Worm (Caenorhabditis elegans) whole organism, L4 larva: Measurements from ENCODE around the gene F46C5.10.

ENCODE experiments used
- ZK546.5 ChIP-seq, 2 experiments: sonication (generic microtip); optimal IDR thresholded peaks; 2 replicates each; lab custom pipeline; 2017; ENCODE audit warnings: missing biosample characterization in 2 of 2, missing genetic modification characterization in 2 of 2
- ama-1 ChIP-seq: fragments of 150-350 bp; optimal IDR thresholded peaks from 2 replicates; lab custom pipeline; 2014; ENCODE audit warnings: inconsistent platforms, mixed read lengths
- ctbp-1 ChIP-seq: fragments of 200-800 bp; sonication (Bioruptor generic); IDR thresholded peaks from 2 replicates; pipeline ENCODE4 v1.3.6; 2022; ENCODE audit warnings: missing genetic modification reagents, missing genetic modification characterization, missing compliant biosample characterization
- daf-12 ChIP-seq: fragments of 150-350 bp; optimal IDR thresholded peaks from 2 replicates; lab custom pipeline; 2014; ENCODE audit warnings: missing biosample characterization, missing genetic modification reagents, missing genetic modification characterization
- dpl-1 ChIP-seq: fragments of 150-350 bp; optimal IDR thresholded peaks from 2 replicates; lab custom pipeline; 2014; ENCODE audit warnings: missing biosample characterization, missing genetic modification reagents, missing genetic modification characterization
- mdl-1 ChIP-seq, 2 experiments: fragments of 150-350 bp in 1 of 2; sonication (generic microtip) in 1 of 2; optimal IDR thresholded peaks; 2 replicates each; lab custom pipeline; 2014 to 2017; ENCODE audit warnings: missing biosample characterization in 2 of 2, missing genetic modification characterization in 2 of 2
- mep-1 ChIP-seq: fragments of 150-350 bp; sonication (generic microtip); optimal IDR thresholded peaks from 3 replicates; lab custom pipeline; 2014; ENCODE audit warnings: missing biosample characterization, missing genetic modification characterization
- nhr-102 ChIP-seq: sonication (generic microtip); optimal IDR thresholded peaks from 2 replicates; lab custom pipeline; 2016; ENCODE audit warnings: mild to moderate bottlenecking, missing genetic modification characterization, moderate library complexity, missing compliant biosample characterization
- nhr-28 ChIP-seq: fragments of 150-350 bp; optimal IDR thresholded peaks from 2 replicates; lab custom pipeline; 2014; ENCODE audit warnings: missing biosample characterization, missing genetic modification characterization
- nhr-76 ChIP-seq: fragments of 150-350 bp; optimal IDR thresholded peaks from 2 replicates; lab custom pipeline; 2014; ENCODE audit warnings: missing biosample characterization, missing genetic modification characterization
- pqm-1 ChIP-seq: sonication (generic microtip); optimal IDR thresholded peaks from 2 replicates; lab custom pipeline; 2017; ENCODE audit warnings: missing biosample characterization, missing genetic modification characterization
- unc-62 ChIP-seq, 3 experiments: fragments of 150-350 bp in 1 of 3; sonication (generic microtip); optimal IDR thresholded peaks in 2 of 3; peaks in 1 of 3; 1 replicate in 1 of 3; 2 replicates in 2 of 3; lab custom pipeline; 2014 to 2017; ENCODE audit warnings: missing biosample characterization in 3 of 3, missing genetic modification characterization in 3 of 3, missing genetic modification reagents in 3 of 3, missing genotype in 1 of 3
- zag-1 ChIP-seq: fragments of 150-350 bp; optimal IDR thresholded peaks from 2 replicates; lab custom pipeline; 2014; ENCODE audit warnings: missing biosample characterization, missing genetic modification characterization
- ztf-11 ChIP-seq: fragments of 150-350 bp; optimal IDR thresholded peaks from 2 replicates; lab custom pipeline; 2014; ENCODE audit warnings: missing biosample characterization, missing genetic modification characterization

DNA sequence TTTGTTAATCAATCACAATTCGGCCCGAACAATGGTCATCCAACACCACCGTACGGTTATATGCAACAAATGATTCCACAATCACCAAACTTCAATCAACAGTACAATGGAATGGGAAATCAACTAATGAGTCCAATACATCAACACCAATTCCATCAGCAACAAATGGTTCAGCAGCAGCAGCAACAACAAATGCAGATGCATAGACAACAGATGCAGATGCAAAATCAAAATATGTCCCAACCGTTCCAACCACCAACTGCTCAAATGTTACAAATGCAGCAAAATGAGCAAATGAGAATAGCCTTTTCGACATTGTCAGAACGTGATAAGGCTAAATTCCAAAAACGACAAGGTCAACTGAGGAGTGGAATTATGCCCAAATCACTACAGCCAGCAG is 42.3 kb downstream of the F46C5.10 start:
- TF ChIP-seq ctbp-1 (GFP tag; lab: Robert Waterston, UW) (no peak), unc-62 (GFP tag; optimal IDR thresholded peaks at IDR 0.05 in 1 of 2; lab: Kevin White, UChicago) (peak in 1 of 2 experiments; percentile 93), unc-62 (tag; optimal IDR thresholded peaks at IDR 0.05; lab: Kevin White, UChicago) (no peak), daf-12 (tag; lab: Kevin White, UChicago) (no peak), nhr-76 (tag; lab: Kevin White, UChicago) (no peak), ama-1 (lab: Kevin White, UChicago) (no peak), mdl-1 (tag; optimal IDR thresholded peaks at IDR 0.05; lab: Kevin White, UChicago) (no peak), ztf-11 (tag; lab: Kevin White, UChicago) (no peak), nhr-28 (tag; lab: Kevin White, UChicago) (no peak), mep-1 (tag; lab: Kevin White, UChicago) (no peak), ZK546.5 (tag; optimal IDR thresholded peaks at IDR 0.05; lab: Kevin White, UChicago) (no peak), dpl-1 (no peak), zag-1 (tag; lab: Kevin White, UChicago) (no peak), pqm-1 (no peak), nhr-102 (tag; lab: Kevin White, UChicago) (no peak)
